Worm (Caenorhabditis elegans) whole organism, L3 larva: Measurements from ENCODE around the gene dpy-8.

ENCODE experiments used
- ama-1 ChIP-seq: fragments of 150-350 bp; optimal IDR thresholded peaks from 2 replicates; lab custom pipeline; 2018
- ceh-28 ChIP-seq: fragments of 150-350 bp; optimal IDR thresholded peaks from 2 replicates; lab custom pipeline; 2014; ENCODE audit warnings: missing biosample characterization, missing genetic modification reagents, missing genetic modification characterization
- fos-1 ChIP-seq: fragments of 150-350 bp; optimal IDR thresholded peaks from 2 replicates; lab custom pipeline; 2014; ENCODE audit warnings: missing biosample characterization, missing genetic modification characterization
- lin-15B ChIP-seq: fragments of 150-350 bp; optimal IDR thresholded peaks from 2 replicates; lab custom pipeline; 2014; ENCODE audit warnings: missing biosample characterization, missing genetic modification characterization
- mdl-1 ChIP-seq: fragments of 150-350 bp; optimal IDR thresholded peaks from 2 replicates; lab custom pipeline; 2014; ENCODE audit warnings: missing biosample characterization, missing genetic modification characterization
- nhr-76 ChIP-seq: fragments of 150-350 bp; sonication (generic microtip); optimal IDR thresholded peaks from 5 replicates; lab custom pipeline; 2014; ENCODE audit warnings: missing biosample characterization, missing genetic modification characterization
- pqm-1 ChIP-seq: fragments of 150-350 bp; optimal IDR thresholded peaks from 2 replicates; lab custom pipeline; 2017; ENCODE audit warnings: missing biosample characterization, missing genetic modification characterization, inconsistent platforms
- unc-62 ChIP-seq: fragments of 150-350 bp; sonication (generic microtip); optimal IDR thresholded peaks from 4 replicates; lab custom pipeline; 2014; ENCODE audit warnings: missing biosample characterization, missing genetic modification reagents, missing genetic modification characterization
- ztf-4 ChIP-seq: fragments of 150-350 bp; optimal IDR thresholded peaks from 2 replicates; lab custom pipeline; 2014; ENCODE audit warnings: missing biosample characterization, missing genetic modification characterization

DNA sequence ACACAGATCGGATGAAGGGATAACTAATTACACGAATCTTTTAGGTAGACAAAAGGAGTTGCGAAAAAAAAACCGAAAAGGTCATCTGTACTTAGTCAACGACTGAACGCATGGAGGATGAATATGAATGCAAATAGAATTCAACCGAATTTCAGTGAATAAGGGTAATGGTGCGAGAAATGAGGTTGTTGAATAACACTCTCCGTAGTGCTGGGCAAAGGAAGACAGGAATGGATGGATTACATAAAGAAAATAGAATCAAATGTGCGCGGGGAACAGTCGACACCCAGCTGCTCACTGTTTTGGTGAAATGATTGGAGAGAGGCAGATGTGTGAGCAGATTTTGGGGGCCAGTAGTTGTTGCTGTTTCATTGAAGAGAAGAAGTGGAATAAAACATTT, 26.0 kb downstream of the dpy-8 start:
- TF ChIP-seq ceh-28 (tag; lab: Kevin White, UChicago) (no peak), unc-62 (GFP tag; lab: Kevin White, UChicago) (no peak), fos-1 (no peak), lin-15B (no peak), pqm-1 (tag; lab: Kevin White, UChicago) (no peak), nhr-76 (no peak), ama-1 (lab: Kevin White, UChicago) (no peak), ztf-4 (tag; lab: Kevin White, UChicago) (no peak), mdl-1 (tag; lab: Kevin White, UChicago) (no peak)
